Fruit fly (Drosophila melanogaster) whole organism, embryonic: ENCODE data around the gene amos.
A peak's percentile ranks its signal among the peaks of the same experiment; 100 is the strongest.

Source experiments
- Abd-B ChIP-seq: fragments of 200-800 bp; sonication (Bioruptor generic); optimal IDR thresholded peaks from 2 replicates; lab custom pipeline; 2018; ENCODE audit warnings: missing biosample characterization, mild to moderate bottlenecking, missing genetic modification characterization, moderate library complexity
- C15 ChIP-seq: fragments of 200-800 bp; sonication (Bioruptor generic); IDR thresholded peaks from 3 replicates; pipeline ENCODE4 v1.3.6; 2022; ENCODE audit warnings: missing biosample characterization, missing genetic modification characterization
- CG10267 ChIP-seq: fragments of 200-800 bp; sonication (Bioruptor generic); optimal IDR thresholded peaks from 2 replicates; lab custom pipeline; 2018; ENCODE audit warnings: missing biosample characterization, mild to moderate bottlenecking, missing genetic modification characterization, moderate library complexity
- CG11456 ChIP-seq: fragments of 200-800 bp; sonication (Bioruptor generic); IDR thresholded peaks from 3 replicates; pipeline ENCODE4 v1.3.6; 2022; ENCODE audit warnings: missing biosample characterization, missing genetic modification characterization
- CG11723 ChIP-seq: fragments of 200-800 bp; sonication (Bioruptor generic); optimal IDR thresholded peaks from 2 replicates; lab custom pipeline; 2017; ENCODE audit warnings: missing biosample characterization, mild to moderate bottlenecking, missing genetic modification characterization
- CG12155 ChIP-seq: fragments of 200-800 bp; sonication (Bioruptor generic); optimal IDR thresholded peaks from 3 replicates; lab custom pipeline; 2016; ENCODE audit warnings: missing biosample characterization, missing genetic modification characterization
- CG14667 ChIP-seq: fragments of 200-800 bp; sonication (Bioruptor generic); IDR thresholded peaks from 2 replicates; pipeline ENCODE4 v1.3.6; 2022; ENCODE audit warnings: missing biosample characterization, missing genetic modification characterization
- CG2199 ChIP-seq: fragments of 200-800 bp; sonication (Bioruptor generic); IDR thresholded peaks from 3 replicates; pipeline ENCODE4 v1.3.6; 2022; ENCODE audit warnings: missing biosample characterization, missing genetic modification characterization
- CG2712 ChIP-seq: fragments of 200-800 bp; optimal IDR thresholded peaks from 3 replicates; lab custom pipeline; 2019; ENCODE audit warnings: missing biosample characterization, mild to moderate bottlenecking, missing genetic modification characterization, moderate library complexity
- CG30403 ChIP-seq: fragments of 200-800 bp; sonication (Bioruptor generic); optimal IDR thresholded peaks from 3 replicates; lab custom pipeline; 2016; ENCODE audit warnings: missing biosample characterization, missing genetic modification characterization
- CG33557 ChIP-seq: fragments of 200-800 bp; sonication (Bioruptor generic); optimal IDR thresholded peaks from 2 replicates; lab custom pipeline; 2019; ENCODE audit warnings: missing biosample characterization, mild to moderate bottlenecking, missing genetic modification characterization, moderate library complexity
- CG3847 ChIP-seq: fragments of 200-800 bp; sonication (Bioruptor generic); IDR thresholded peaks from 2 replicates; pipeline ENCODE4 v1.3.6; 2022; ENCODE audit warnings: missing biosample characterization, missing genetic modification characterization
- CG6689 ChIP-seq: fragments of 200-800 bp; sonication (Bioruptor generic); IDR thresholded peaks from 2 replicates; pipeline ENCODE4 v1.3.6; 2022; ENCODE audit warnings: missing biosample characterization, missing genetic modification characterization
- CG7372 ChIP-seq: fragments of 200-800 bp; sonication (Bioruptor generic); IDR thresholded peaks from 2 replicates; pipeline ENCODE4 v1.3.6; 2022; ENCODE audit warnings: missing biosample characterization, missing genetic modification characterization
- CG7839 ChIP-seq: fragments of 200-800 bp; sonication (Bioruptor generic); optimal IDR thresholded peaks from 3 replicates; lab custom pipeline; 2018; ENCODE audit warnings: missing biosample characterization, mild to moderate bottlenecking, missing genetic modification characterization, moderate library complexity
- CG7987 ChIP-seq: fragments of 200-800 bp; sonication (Bioruptor generic); optimal IDR thresholded peaks from 2 replicates; lab custom pipeline; 2018; ENCODE audit warnings: missing biosample characterization, mild to moderate bottlenecking, missing genetic modification characterization, moderate library complexity
- CG8765 ChIP-seq: fragments of 200-800 bp; sonication (Bioruptor generic); IDR thresholded peaks from 2 replicates; pipeline ENCODE4 v1.3.6; 2022; ENCODE audit warnings: missing biosample characterization, missing genetic modification characterization
- CG9437 ChIP-seq: fragments of 200-800 bp; sonication (Bioruptor generic); optimal IDR thresholded peaks from 2 replicates; lab custom pipeline; 2018; ENCODE audit warnings: missing biosample characterization, mild to moderate bottlenecking, missing genetic modification characterization
- CTCF ChIP-seq: fragments of 200-800 bp; sonication (Bioruptor generic); optimal IDR thresholded peaks from 2 replicates; lab custom pipeline; 2017; ENCODE audit warnings: missing biosample characterization, mild to moderate bottlenecking, missing genetic modification characterization, moderate library complexity
- D19B ChIP-seq: fragments of 200-800 bp; sonication (Bioruptor generic); optimal IDR thresholded peaks from 2 replicates; lab custom pipeline; 2017; ENCODE audit warnings: missing biosample characterization, mild to moderate bottlenecking, missing genetic modification characterization
- Dek ChIP-seq: fragments of 200-800 bp; sonication (Bioruptor generic); optimal IDR thresholded peaks from 3 replicates; lab custom pipeline; 2019; ENCODE audit warnings: missing biosample characterization, mild to moderate bottlenecking, missing genetic modification characterization, moderate library complexity
- Dfd ChIP-seq, 2 experiments: fragments of >200 bp; optimal IDR thresholded peaks; 2 replicates each; lab custom pipeline; 2017; ENCODE audit warnings: missing biosample characterization in 2 of 2, missing genetic modification characterization in 2 of 2
- Doc3 ChIP-seq: fragments of 200-800 bp; sonication (Bioruptor generic); IDR thresholded peaks from 3 replicates; pipeline ENCODE4 v1.3.6; 2022; ENCODE audit warnings: missing biosample characterization, missing genetic modification characterization; ENCODE audit not compliant: partially characterized antibody
- ERR ChIP-seq: fragments of 200-800 bp; sonication (Bioruptor generic); optimal IDR thresholded peaks from 2 replicates; lab custom pipeline; 2016; ENCODE audit warnings: missing biosample characterization, missing genetic modification characterization
- Hmx ChIP-seq: fragments of 200-800 bp; sonication (Bioruptor generic); optimal IDR thresholded peaks from 2 replicates; lab custom pipeline; 2016; ENCODE audit warnings: missing biosample characterization, missing genetic modification characterization
- Hr39 ChIP-seq: fragments of >200 bp; optimal IDR thresholded peaks from 2 replicates; lab custom pipeline; 2017
- Lhr ChIP-seq: fragments of 200-800 bp; sonication (Bioruptor generic); optimal IDR thresholded peaks from 3 replicates; lab custom pipeline; 2017; ENCODE audit warnings: mild to moderate bottlenecking, missing biosample characterization, missing genetic modification reagents, missing genetic modification characterization
- MESR4 ChIP-seq: fragments of 200-800 bp; sonication (Bioruptor generic); optimal IDR thresholded peaks from 2 replicates; lab custom pipeline; 2018; ENCODE audit warnings: missing biosample characterization, mild to moderate bottlenecking, missing genetic modification characterization, moderate library complexity
- NK7.1 ChIP-seq: fragments of 200-800 bp; sonication (Bioruptor generic); optimal IDR thresholded peaks from 3 replicates; lab custom pipeline; 2016; ENCODE audit warnings: missing biosample characterization, missing genetic modification characterization
- Oli ChIP-seq: fragments of 200-800 bp; sonication (Bioruptor generic); optimal IDR thresholded peaks from 2 replicates; lab custom pipeline; 2018; ENCODE audit warnings: missing biosample characterization, mild to moderate bottlenecking, missing genetic modification characterization, moderate library complexity
- Stat92E ChIP-seq, 3 experiments: fragments of >200 bp in 2 of 3; fragments of 200-800 bp in 1 of 3; sonication (Bioruptor generic) in 1 of 3; optimal IDR thresholded peaks; 2 replicates each; lab custom pipeline; 2017 to 2019; ENCODE audit warnings: missing biosample characterization in 3 of 3, missing genetic modification characterization in 3 of 3, mild to moderate bottlenecking in 1 of 3, moderate library complexity in 1 of 3
- Taf1 ChIP-seq: fragments of 200-800 bp; sonication (Bioruptor generic); IDR thresholded peaks from 2 replicates; pipeline ENCODE4 v1.3.6; 2022; ENCODE audit warnings: missing biosample characterization, missing genetic modification characterization
- Tbp ChIP-seq: fragments of >200 bp; optimal IDR thresholded peaks from 2 replicates; lab custom pipeline; 2018; ENCODE audit warnings: missing biosample characterization, missing genetic modification characterization
- Xbp1 ChIP-seq: fragments of 200-800 bp; sonication (Bioruptor generic); optimal IDR thresholded peaks from 3 replicates; lab custom pipeline; 2016; ENCODE audit warnings: missing biosample characterization, mild to moderate bottlenecking, missing genetic modification characterization
- ara ChIP-seq: fragments of 200-800 bp; sonication (Bioruptor generic); IDR thresholded peaks from 2 replicates; pipeline ENCODE4 v1.3.6; 2022; ENCODE audit warnings: missing biosample characterization, missing genetic modification characterization
- ato ChIP-seq: fragments of 200-800 bp; sonication (Bioruptor generic); IDR thresholded peaks from 2 replicates; pipeline ENCODE4 v1.3.6; 2022; ENCODE audit warnings: missing biosample characterization, missing genetic modification characterization; ENCODE audit not compliant: partially characterized antibody
- corto ChIP-seq: fragments of 200-800 bp; sonication (Bioruptor generic); optimal IDR thresholded peaks from 2 replicates; lab custom pipeline; 2016; ENCODE audit warnings: missing biosample characterization, mild to moderate bottlenecking, missing genetic modification characterization, moderate library complexity
- danr ChIP-seq: fragments of 200-800 bp; sonication (Bioruptor generic); IDR thresholded peaks from 2 replicates; pipeline ENCODE4 v1.3.6; 2022; ENCODE audit warnings: missing biosample characterization, missing genetic modification characterization
- eyg ChIP-seq: fragments of 200-800 bp; sonication (Bioruptor generic); optimal IDR thresholded peaks from 3 replicates; lab custom pipeline; 2016; ENCODE audit warnings: missing biosample characterization, missing genetic modification characterization
- h ChIP-seq: fragments of >200 bp; optimal IDR thresholded peaks from 2 replicates; lab custom pipeline; 2017
- insv ChIP-seq, 2 experiments: fragments of 200-800 bp; sonication (Bioruptor generic); optimal IDR thresholded peaks; 3 replicates each; lab custom pipeline; 2016 to 2018; ENCODE audit warnings: missing biosample characterization in 2 of 2, missing genetic modification characterization in 2 of 2
- jigr1 ChIP-seq: fragments of 200-800 bp; sonication (Bioruptor generic); IDR thresholded peaks from 3 replicates; pipeline ENCODE4 v1.3.6; 2022; ENCODE audit warnings: missing biosample characterization, missing genetic modification characterization
- lab ChIP-seq: fragments of 200-800 bp; sonication (Bioruptor generic); optimal IDR thresholded peaks from 3 replicates; lab custom pipeline; 2017; ENCODE audit warnings: missing biosample characterization, missing genetic modification characterization, mild to moderate bottlenecking, moderate library complexity, missing genetic modification reagents
- lola ChIP-seq, 3 experiments: fragments of >200 bp in 2 of 3; fragments of 200-800 bp in 1 of 3; sonication (Bioruptor generic) in 1 of 3; optimal IDR thresholded peaks; 2 replicates each; lab custom pipeline; 2017 to 2019; ENCODE audit warnings: missing biosample characterization in 3 of 3, missing genetic modification characterization in 3 of 3, mild to moderate bottlenecking in 1 of 3, moderate library complexity in 1 of 3
- mam ChIP-seq: fragments of 200-800 bp; sonication (Bioruptor generic); optimal IDR thresholded peaks from 3 replicates; lab custom pipeline; 2016; ENCODE audit warnings: missing biosample characterization, missing genetic modification characterization
- mirr ChIP-seq: fragments of 200-800 bp; sonication (Bioruptor generic); optimal IDR thresholded peaks from 3 replicates; lab custom pipeline; 2018; ENCODE audit warnings: missing biosample characterization, mild to moderate bottlenecking, missing genetic modification characterization
- p53 ChIP-seq: fragments of 200-800 bp; sonication (Bioruptor generic); optimal IDR thresholded peaks from 2 replicates; lab custom pipeline; 2016; ENCODE audit warnings: missing biosample characterization, missing genetic modification characterization
- pita ChIP-seq: fragments of 200-800 bp; sonication (Bioruptor generic); optimal IDR thresholded peaks from 2 replicates; lab custom pipeline; 2017; ENCODE audit warnings: missing biosample characterization, mild to moderate bottlenecking, missing genetic modification characterization
- tgo ChIP-seq: fragments of 200-800 bp; sonication (Bioruptor generic); IDR thresholded peaks from 3 replicates; pipeline ENCODE4 v1.3.6; 2022; ENCODE audit warnings: missing biosample characterization, missing genetic modification characterization
- toy ChIP-seq: fragments of 200-800 bp; sonication (Bioruptor generic); IDR thresholded peaks from 2 replicates; pipeline ENCODE4 v1.3.6; 2022; ENCODE audit warnings: missing biosample characterization, missing genetic modification characterization
- tup ChIP-seq: fragments of 200-800 bp; sonication (Bioruptor generic); optimal IDR thresholded peaks from 2 replicates; lab custom pipeline; 2016; ENCODE audit warnings: missing biosample characterization, mild to moderate bottlenecking, missing genetic modification characterization, moderate library complexity
- tx ChIP-seq: fragments of 200-800 bp; sonication (Bioruptor generic); optimal IDR thresholded peaks from 2 replicates; lab custom pipeline; 2016; ENCODE audit warnings: missing biosample characterization, missing genetic modification characterization
- wor ChIP-seq: fragments of 200-800 bp; sonication (Bioruptor generic); IDR thresholded peaks from 2 replicates; pipeline ENCODE4 v1.3.6; 2022; ENCODE audit warnings: missing biosample characterization, missing genetic modification characterization

amos gene

dm6 chr2L:18616019-18616418 lies 19.3 kb upstream of the amos start, which contains the start of gene IFT46 (continued):
- TF ChIP-seq tup (GFP tag; lab: Kevin White, UChicago) (no peak), D19B (GFP tag; lab: Kevin White, UChicago) (no peak), p53 (GFP tag; lab: Kevin White, UChicago) (no peak), CG33557 (GFP tag; lab: Kevin White, UChicago) (no peak), CG7372 (GFP tag; lab: Robert Waterston, UW) (no peak), CG30403 (GFP tag; lab: Kevin White, UChicago) (peak; percentile 13), insv (GFP tag; optimal IDR thresholded peaks at IDR 0.05; lab: Kevin White, UChicago) (no peak), CG7987 (no peak), Stat92E (GFP tag; optimal IDR thresholded peaks at IDR 0.05; lab: Kevin White, UChicago) (no peak), NK7.1 (GFP tag; lab: Kevin White, UChicago) (no peak), Tbp (no peak), Hmx (GFP tag; lab: Kevin White, UChicago) (no peak), Dfd (GFP tag; optimal IDR thresholded peaks at IDR 0.05; lab: Kevin White, UChicago) (no peak), Hr39 (lab: Kevin White, UChicago) (no peak), CG12155 (GFP tag; lab: Kevin White, UChicago) (no peak), danr (no peak), Dek (tag; lab: Kevin White, UChicago) (no peak), wor (GFP tag; lab: Robert Waterston, UW) (no peak), CTCF (GFP tag; lab: Kevin White, UChicago) (no peak), Oli (no peak), CG7839 (tag; lab: Kevin White, UChicago) (no peak), MESR4 (no peak), jigr1 (no peak), Taf1 (no peak), eyg (no peak), CG14667 (no peak), CG2199 (GFP tag; lab: Robert Waterston, UW) (peak; percentile 28; the same call in 1 of the 3 replicates), tx (no peak), CG8765 (GFP tag; lab: Robert Waterston, UW) (peak; percentile 36; the same call in 1 of the 2 replicates), toy (GFP tag; lab: Robert Waterston, UW) (no peak), Xbp1 (GFP tag; lab: Kevin White, UChicago) (no peak), ERR (no peak), mam (GFP tag; lab: Kevin White, UChicago) (peak; percentile 33), mirr (GFP tag; lab: Kevin White, UChicago) (no peak), C15 (no peak), pita (GFP tag; lab: Kevin White, UChicago) (no peak), CG2712 (peak; percentile 35), CG9437 (GFP tag; lab: Kevin White, UChicago) (no peak), ato (no peak), ara (GFP tag; lab: Robert Waterston, UW) (no peak), lola (GFP tag; optimal IDR thresholded peaks at IDR 0.05; lab: Kevin White, UChicago) (peak in 1 of 3 experiments; percentile 10), tgo (GFP tag; lab: Robert Waterston, UW) (0 out of 3 replicates have a peak, but pooled peaks have one; percentile 14), Doc3 (GFP tag; lab: Robert Waterston, UW) (no peak), Lhr (GFP tag; lab: Kevin White, UChicago) (no peak), Abd-B (no peak), lab (GFP tag; lab: Kevin White, UChicago) (no peak), CG6689 (0 out of 2 replicates have a peak, but pooled peaks have one; percentile 12), CG11723 (no peak), CG3847 (no peak), h (lab: Kevin White, UChicago) (no peak), corto (no peak), CG10267 (tag; lab: Kevin White, UChicago) (peak; percentile 3), CG11456 (GFP tag; lab: Robert Waterston, UW) (no peak)
